Fruit fly (Drosophila melanogaster): ENCODE results near the gene CG13005.

Gene CG13005

dm6 chrX:16791920-16792829 is 11.3 kb upstream of the CG13005 start, which contains the start of gene CG4768 (continued):
- no peak for TF ChIP-seq al (GFP tag; IDR thresholded peaks at IDR 0.05)
- no peak for TF ChIP-seq Poxn (GFP tag; IDR thresholded peaks at IDR 0.05)
- TF ChIP-seq CG8359 (GFP tag; optimal IDR thresholded peaks at IDR 0.05; ENCODE audit: borderline replicate concordance) = no peak
- TF ChIP-seq cas (GFP tag; IDR thresholded peaks at IDR 0.05) = no peak
- TF ChIP-seq CG1529 (GFP tag; optimal IDR thresholded peaks at IDR 0.05) = no peak
- no peak for TF ChIP-seq CG6765 (GFP tag; optimal IDR thresholded peaks at IDR 0.05)
- TF ChIP-seq sd (tag; optimal IDR thresholded peaks at IDR 0.05) = no peak
- TF ChIP-seq CG17328 (GFP tag; IDR thresholded peaks at IDR 0.05) = no peak
- no peak for TF ChIP-seq ATbp (GFP tag; optimal IDR thresholded peaks at IDR 0.05)
- TF ChIP-seq CG8924 (tag; optimal IDR thresholded peaks at IDR 0.05) = no peak
- TF ChIP-seq CG11723 (GFP tag; optimal IDR thresholded peaks at IDR 0.05) = no peak
- no peak for TF ChIP-seq Atf6 (GFP tag; IDR thresholded peaks at IDR 0.05)
- no peak for TF ChIP-seq CG1792 (GFP tag; optimal IDR thresholded peaks at IDR 0.05)
- no peak for TF ChIP-seq D19B (GFP tag; optimal IDR thresholded peaks at IDR 0.05)
- TF ChIP-seq eve (GFP tag; optimal IDR thresholded peaks at IDR 0.05) = no peak
- peak; percentile 30 for TF ChIP-seq CG10543 (GFP tag; optimal IDR thresholded peaks at IDR 0.05)
- no peak for TF ChIP-seq CG31365 (tag; optimal IDR thresholded peaks at IDR 0.05)
- no peak for TF ChIP-seq Hmx (GFP tag; optimal IDR thresholded peaks at IDR 0.05)
- no peak for TF ChIP-seq CG13894 (tag; optimal IDR thresholded peaks at IDR 0.05)
- TF ChIP-seq wor (GFP tag; IDR thresholded peaks at IDR 0.05) = no peak
- TF ChIP-seq HLH3B (GFP tag; IDR thresholded peaks at IDR 0.05) = no peak
- TF ChIP-seq fd64A (GFP tag; optimal IDR thresholded peaks at IDR 0.05) = no peak
- TF ChIP-seq Hr51 (GFP tag; optimal IDR thresholded peaks at IDR 0.05) = no peak
- TF ChIP-seq CG11695 (GFP tag; IDR thresholded peaks at IDR 0.05) = no peak
- TF ChIP-seq mld (GFP tag; IDR thresholded peaks at IDR 0.05; ENCODE audit: partially characterized antibody) = no peak
- TF ChIP-seq chif (GFP tag; optimal IDR thresholded peaks at IDR 0.05) = no peak
- TF ChIP-seq CG1024 (GFP tag; IDR thresholded peaks at IDR 0.05) = no peak
- TF ChIP-seq CG13775 (GFP tag; optimal IDR thresholded peaks at IDR 0.05) = no peak
- no peak for TF ChIP-seq pho (GFP tag; optimal IDR thresholded peaks at IDR 0.05)
- TF ChIP-seq nerfin-2 (GFP tag; IDR thresholded peaks at IDR 0.05; ENCODE audit: partially characterized antibody) = no peak
- TF ChIP-seq cato (GFP tag; optimal IDR thresholded peaks at IDR 0.05; ENCODE audit: borderline replicate concordance) = no peak
- no peak for TF ChIP-seq seq (GFP tag; IDR thresholded peaks at IDR 0.05)
- TF ChIP-seq sim (GFP tag; IDR thresholded peaks at IDR 0.05) = no peak
- peak; percentile 85 for TF ChIP-seq MESR4 (GFP tag; optimal IDR thresholded peaks at IDR 0.05)
- TF ChIP-seq Hr78 (GFP tag; optimal IDR thresholded peaks at IDR 0.05) = no peak
- no peak for TF ChIP-seq nmo (GFP tag; optimal IDR thresholded peaks at IDR 0.05)
- TF ChIP-seq org-1 (GFP tag; optimal IDR thresholded peaks at IDR 0.05) = no peak
- no peak for TF ChIP-seq pnt (GFP tag; optimal IDR thresholded peaks at IDR 0.05)
- peak; percentile 3 for TF ChIP-seq HmgD (GFP tag; optimal IDR thresholded peaks at IDR 0.05)
- TF ChIP-seq CG15073 (GFP tag; optimal IDR thresholded peaks at IDR 0.05) = no peak
- no peak for TF ChIP-seq CG8281 (tag; optimal IDR thresholded peaks at IDR 0.05)
- peak; percentile 98 for TF ChIP-seq CG15514 (GFP tag; optimal IDR thresholded peaks at IDR 0.05)
- TF ChIP-seq H15 (GFP tag; IDR thresholded peaks at IDR 0.05) = no peak
- TF ChIP-seq CG8089 (GFP tag; optimal IDR thresholded peaks at IDR 0.05) = no peak
- TF ChIP-seq CG7556 (GFP tag; optimal IDR thresholded peaks at IDR 0.05) = no peak
- TF ChIP-seq Neu2 (GFP tag; optimal IDR thresholded peaks at IDR 0.05; ENCODE audit: borderline replicate concordance) = no peak
- TF ChIP-seq onecut (GFP tag; IDR thresholded peaks at IDR 0.05) = no peak
- TF ChIP-seq pfk (GFP tag; optimal IDR thresholded peaks at IDR 0.05) = no peak
- no peak for TF ChIP-seq Usf (GFP tag; optimal IDR thresholded peaks at IDR 0.05)

Measured in whole organism, embryonic.